Worm (Caenorhabditis elegans) whole organism, L1 larva: ENCODE results near the gene msp-53.

Source experiments
- C04F5.9 ChIP-seq: sonication (generic microtip); optimal IDR thresholded peaks from 2 replicates; lab custom pipeline; 2016; ENCODE audit warnings: missing genetic modification characterization, missing compliant biosample characterization
- C16A3.4 ChIP-seq: fragments of 150-350 bp; optimal IDR thresholded peaks from 2 replicates; lab custom pipeline; 2014; ENCODE audit warnings: missing biosample characterization, missing genetic modification characterization
- F16B12.6 ChIP-seq: fragments of 150-350 bp; optimal IDR thresholded peaks from 2 replicates; lab custom pipeline; 2014; ENCODE audit warnings: missing biosample characterization, missing genetic modification characterization
- Y116A8C.19 ChIP-seq: sonication (generic microtip); optimal IDR thresholded peaks from 2 replicates; lab custom pipeline; 2016; ENCODE audit warnings: missing compliant biosample characterization, missing genetic modification characterization, borderline replicate concordance
- aha-1 ChIP-seq: fragments of 150-350 bp; optimal IDR thresholded peaks from 2 replicates; lab custom pipeline; 2014; ENCODE audit warnings: missing biosample characterization, missing genetic modification characterization
- alr-1 ChIP-seq: fragments of 200-800 bp; sonication (Bioruptor generic); optimal IDR thresholded peaks from 2 replicates; lab custom pipeline; 2018; ENCODE audit warnings: borderline replicate concordance, mild to moderate bottlenecking, missing genetic modification characterization, missing compliant biosample characterization
- aly-2 ChIP-seq: fragments of 150-350 bp; optimal IDR thresholded peaks from 2 replicates; lab custom pipeline; 2014; ENCODE audit warnings: missing biosample characterization, missing genetic modification characterization
- ceh-90 ChIP-seq: sonication (generic microtip); optimal IDR thresholded peaks from 2 replicates; lab custom pipeline; 2016; ENCODE audit warnings: missing genetic modification characterization, missing compliant biosample characterization
- ces-1 ChIP-seq: fragments of 150-350 bp; optimal IDR thresholded peaks from 2 replicates; lab custom pipeline; 2014; ENCODE audit warnings: missing biosample characterization, missing genetic modification reagents, missing genetic modification characterization
- dpl-1 ChIP-seq, 3 experiments: fragments of 150-350 bp in 2 of 3; sonication (generic microtip) in 1 of 3; optimal IDR thresholded peaks; 2 replicates each; lab custom pipeline; 2014 to 2017; ENCODE audit warnings: missing biosample characterization in 3 of 3, missing genetic modification characterization in 3 of 3, missing genetic modification reagents in 3 of 3
- efl-1 ChIP-seq, 4 experiments: fragments of 150-350 bp; optimal IDR thresholded peaks in 3 of 4; peaks in 1 of 4; 1 replicate in 1 of 4; 2 replicates in 3 of 4; lab custom pipeline; 2014; ENCODE audit warnings: missing biosample characterization in 2 of 4, missing genetic modification characterization in 2 of 4, missing genetic modification reagents in 2 of 4
- efl-3 ChIP-seq: fragments of 200-800 bp; sonication (Bioruptor generic); optimal IDR thresholded peaks from 2 replicates; lab custom pipeline; 2018; ENCODE audit warnings: mild to moderate bottlenecking, missing genetic modification characterization, missing compliant biosample characterization
- egl-27 ChIP-seq, 2 experiments: fragments of 150-350 bp in 1 of 2; sonication (generic microtip); optimal IDR thresholded peaks; 3 replicates each; lab custom pipeline; 2017 to 2018; ENCODE audit warnings: missing biosample characterization in 2 of 2, missing genetic modification characterization in 2 of 2, missing genetic modification reagents in 2 of 2
- ets-5 ChIP-seq: fragments of 200-800 bp; sonication (Bioruptor generic); IDR thresholded peaks from 2 replicates; pipeline ENCODE4 v1.3.6; 2022; ENCODE audit warnings: missing genetic modification characterization, missing compliant biosample characterization
- fkh-8 ChIP-seq: sonication (generic microtip); optimal IDR thresholded peaks from 2 replicates; lab custom pipeline; 2016; ENCODE audit warnings: mild to moderate bottlenecking, missing genetic modification characterization, missing compliant biosample characterization
- fos-1 ChIP-seq: fragments of 150-350 bp; optimal IDR thresholded peaks from 2 replicates; lab custom pipeline; 2014; ENCODE audit warnings: missing biosample characterization, missing genetic modification characterization
- hlh-17 ChIP-seq: fragments of 200-800 bp; sonication (Bioruptor generic); optimal IDR thresholded peaks from 2 replicates; lab custom pipeline; 2018; ENCODE audit warnings: missing genetic modification characterization, mild to moderate bottlenecking, missing compliant biosample characterization, moderate library complexity, borderline replicate concordance
- lin-35 ChIP-seq, 2 experiments: fragments of 150-350 bp; optimal IDR thresholded peaks; 2 replicates each; lab custom pipeline; 2014; ENCODE audit warnings: missing biosample characterization in 2 of 2, missing genetic modification characterization in 2 of 2, missing genetic modification reagents in 2 of 2
- lir-3 ChIP-seq: sonication (generic microtip); optimal IDR thresholded peaks from 2 replicates; lab custom pipeline; 2016; ENCODE audit warnings: mild to moderate bottlenecking, missing genetic modification characterization, moderate library complexity, missing compliant biosample characterization; ENCODE audit not compliant: poor library complexity
- lsy-2 ChIP-seq, 2 experiments: fragments of 150-350 bp; optimal IDR thresholded peaks; 2 replicates each; lab custom pipeline; 2014; ENCODE audit warnings: missing biosample characterization in 2 of 2, missing genetic modification characterization in 2 of 2
- mef-2 ChIP-seq: fragments of 150-350 bp; optimal IDR thresholded peaks from 2 replicates; lab custom pipeline; 2014; ENCODE audit warnings: missing biosample characterization, missing genetic modification characterization
- mep-1 ChIP-seq: fragments of 150-350 bp; optimal IDR thresholded peaks from 2 replicates; lab custom pipeline; 2014; ENCODE audit warnings: missing biosample characterization, missing genetic modification characterization
- nhr-20 ChIP-seq: sonication (generic microtip); optimal IDR thresholded peaks from 2 replicates; lab custom pipeline; 2016; ENCODE audit warnings: mild to moderate bottlenecking, missing genetic modification characterization, missing compliant biosample characterization
- nhr-28 ChIP-seq: fragments of 150-350 bp; optimal IDR thresholded peaks from 2 replicates; lab custom pipeline; 2014; ENCODE audit warnings: missing biosample characterization, missing genetic modification characterization
- nhr-84 ChIP-seq: sonication (generic microtip); optimal IDR thresholded peaks from 2 replicates; lab custom pipeline; 2017; ENCODE audit warnings: missing biosample characterization, missing genetic modification characterization
- nhr-90 ChIP-seq: sonication (generic microtip); optimal IDR thresholded peaks from 2 replicates; lab custom pipeline; 2016; ENCODE audit warnings: mild to moderate bottlenecking, missing genetic modification characterization, missing compliant biosample characterization; ENCODE audit not compliant: poor library complexity
- rnt-1 ChIP-seq: sonication (generic microtip); optimal IDR thresholded peaks from 2 replicates; lab custom pipeline; 2016; ENCODE audit warnings: mild to moderate bottlenecking, missing genetic modification characterization, moderate library complexity, missing compliant biosample characterization
- snu-23 ChIP-seq: sonication (generic microtip); optimal IDR thresholded peaks from 2 replicates; lab custom pipeline; 2016; ENCODE audit warnings: missing genetic modification characterization, missing compliant biosample characterization
- sox-4 ChIP-seq: sonication (generic microtip); optimal IDR thresholded peaks from 2 replicates; lab custom pipeline; 2016; ENCODE audit warnings: missing genetic modification characterization, missing compliant biosample characterization
- sptf-1 ChIP-seq: fragments of 150-350 bp; optimal IDR thresholded peaks from 2 replicates; lab custom pipeline; 2014; ENCODE audit warnings: missing biosample characterization, missing genetic modification characterization
- sup-37 ChIP-seq: fragments of 200-800 bp; sonication (Bioruptor generic); optimal IDR thresholded peaks from 2 replicates; lab custom pipeline; 2018; ENCODE audit warnings: mild to moderate bottlenecking, missing genetic modification characterization, missing compliant biosample characterization
- unc-130 ChIP-seq: fragments of 150-350 bp; optimal IDR thresholded peaks from 2 replicates; lab custom pipeline; 2017; ENCODE audit warnings: missing biosample characterization, missing genetic modification characterization, inconsistent platforms
- unc-30 ChIP-seq: sonication (generic microtip); optimal IDR thresholded peaks from 2 replicates; lab custom pipeline; 2017; ENCODE audit warnings: missing biosample characterization, missing genetic modification characterization
- zag-1 ChIP-seq: fragments of 150-350 bp; optimal IDR thresholded peaks from 2 replicates; lab custom pipeline; 2014; ENCODE audit warnings: missing biosample characterization, missing genetic modification characterization
- zip-4 ChIP-seq: fragments of 200-800 bp; sonication (Bioruptor generic); optimal IDR thresholded peaks from 2 replicates; lab custom pipeline; 2018; ENCODE audit warnings: mild to moderate bottlenecking, missing genetic modification characterization, moderate library complexity, missing compliant biosample characterization

Gene msp-53

ce11 chrIV:5088814-5089322 lies 24.0 kb upstream of the msp-53 start, which contains the start of gene ivd-1 (continued):
- TF ChIP-seq zip-4 (no peak), mef-2 (no peak), hlh-17 (GFP tag; lab: Kevin White, UChicago) (no peak), sox-4 (tag; lab: Kevin White, UChicago) (no peak), Y116A8C.19 (tag; lab: Kevin White, UChicago) (no peak), sup-37 (GFP tag; lab: Kevin White, UChicago) (no peak), lin-35 (GFP tag; optimal IDR thresholded peaks at IDR 0.05; lab: Kevin White, UChicago) (peak in 1 of 2 experiments; percentile 39), efl-3 (GFP tag; lab: Kevin White, UChicago) (no peak), aha-1 (tag; lab: Kevin White, UChicago) (no peak), ceh-90 (tag; lab: Kevin White, UChicago) (no peak), snu-23 (GFP tag; lab: Kevin White, UChicago) (peak; percentile 31), egl-27 (tag; optimal IDR thresholded peaks at IDR 0.05; lab: Kevin White, UChicago) (no peak), nhr-28 (tag; lab: Kevin White, UChicago) (no peak), C04F5.9 (no peak), mep-1 (tag; lab: Kevin White, UChicago) (peak; percentile 18), unc-130 (tag; lab: Kevin White, UChicago) (no peak), sptf-1 (no peak), lir-3 (tag; lab: Kevin White, UChicago) (peak; percentile 28), fos-1 (tag; lab: Kevin White, UChicago) (no peak), rnt-1 (peak; percentile 24), nhr-20 (tag; lab: Kevin White, UChicago) (peak; percentile 72), lsy-2 (tag; optimal IDR thresholded peaks at IDR 0.05; lab: Kevin White, UChicago) (peak in 1 of 2 experiments; percentile 46)

- TF ChIP-seq alr-1 (tag; lab: Kevin White, UChicago) (no peak), sup-37 (GFP tag; lab: Kevin White, UChicago) (no peak), zag-1 (no peak), nhr-84 (no peak), sptf-1 (no peak), fkh-8 (no peak), ets-5 (GFP tag; lab: Robert Waterston, UW) (no peak), nhr-90 (tag; lab: Kevin White, UChicago) (no peak), dpl-1 (GFP tag; optimal IDR thresholded peaks at IDR 0.05; lab: Kevin White, UChicago) (no peak), ces-1 (GFP tag; lab: Kevin White, UChicago) (no peak), egl-27 (tag; optimal IDR thresholded peaks at IDR 0.05; lab: Kevin White, UChicago) (no peak), mep-1 (tag; lab: Kevin White, UChicago) (no peak)
These were observed 22.1 kb upstream of the msp-53 start for ce11 chrIV:5086961-5087326.

- TF ChIP-seq C16A3.4 (tag; lab: Kevin White, UChicago), result no peak
- no peak for TF ChIP-seq F16B12.6 (tag; lab: Kevin White, UChicago)
- TF ChIP-seq alr-1 (tag; lab: Kevin White, UChicago), result no peak
- no peak for TF ChIP-seq unc-30 (tag; lab: Kevin White, UChicago)
- TF ChIP-seq efl-1 (optimal IDR thresholded peaks at IDR 0.05; lab: Kevin White, UChicago), result no peak
- TF ChIP-seq efl-1 (GFP tag; optimal IDR thresholded peaks at IDR 0.05 in 1 of 2; lab: Kevin White, UChicago), result peak in 1 of 2 experiments; percentile 80
- TF ChIP-seq aly-2 (tag; lab: Kevin White, UChicago), result peak; percentile 43
These were observed 21.5 kb upstream of the msp-53 start for ce11 chrIV:5086243-5086960.
